Fruit fly (Drosophila melanogaster) S2 (cell line): ENCODE results near the gene mRpL20.

Experiments used
- CG8478 ChIP-seq: fragments of >200 bp; optimal IDR thresholded peaks from 2 replicates; lab custom pipeline; 2018
- CTCF ChIP-seq, 2 experiments: fragments of >200 bp; optimal IDR thresholded peaks; 2 replicates each; lab custom pipeline; 2018

- no peak for TF ChIP-seq CG8478 (lab: Kevin White, UChicago)
- no peak for TF ChIP-seq CTCF (optimal IDR thresholded peaks at IDR 0.05; lab: Kevin White, UChicago)
These were observed 8.7 kb upstream of the mRpL20 start, which contains the start of gene Zmynd10 for dm6 chr3L:13026337-13026736.
